Fruit fly (Drosophila melanogaster) whole organism: Measurements from ENCODE around the gene CG33310.

Experiments used
- CG8478 ChIP-seq: fragments of >200 bp; optimal IDR thresholded peaks from 2 replicates; lab custom pipeline; 2018; ENCODE audit warnings: inconsistent platforms
- Dll ChIP-seq: fragments of >200 bp; optimal IDR thresholded peaks from 2 replicates; lab custom pipeline; 2017
- pan ChIP-seq: fragments of >200 bp; optimal IDR thresholded peaks from 2 replicates; lab custom pipeline; 2017
- psq ChIP-seq: fragments of >200 bp; optimal IDR thresholded peaks from 2 replicates; lab custom pipeline; 2017

dm6 chr2L:15074465-15074864 lies 47.8 kb downstream of the CG33310 start, which contains the start of gene wwk:
- TF ChIP-seq psq (lab: Kevin White, UChicago): no peak
- TF ChIP-seq CG8478: no peak
- no peak for TF ChIP-seq pan
- no peak for TF ChIP-seq Dll (lab: Kevin White, UChicago)
